Fruit fly (Drosophila melanogaster) whole organism, embryonic: ENCODE data around the gene Lip3.
A peak's percentile ranks its signal among the peaks of the same experiment; 100 is the strongest.

Source experiments
- Adf1 ChIP-seq: fragments of 200-800 bp; sonication (Bioruptor generic); IDR thresholded peaks from 2 replicates; pipeline ENCODE4 v1.3.6; 2022; ENCODE audit warnings: missing biosample characterization, missing genetic modification characterization
- Atf6 ChIP-seq: fragments of 200-800 bp; sonication (Bioruptor generic); IDR thresholded peaks from 2 replicates; pipeline ENCODE4 v1.3.6; 2022; ENCODE audit warnings: missing biosample characterization, missing genetic modification characterization
- CG10274 ChIP-seq: fragments of 200-800 bp; sonication (Bioruptor generic); optimal IDR thresholded peaks from 3 replicates; lab custom pipeline; 2017; ENCODE audit warnings: missing biosample characterization, mild to moderate bottlenecking, missing genetic modification characterization
- CG10321 ChIP-seq: fragments of 200-800 bp; sonication (Bioruptor generic); IDR thresholded peaks from 2 replicates; pipeline ENCODE4 v1.3.6; 2022; ENCODE audit warnings: missing biosample characterization, missing genetic modification characterization
- CG10959 ChIP-seq: fragments of 200-800 bp; sonication (Bioruptor generic); IDR thresholded peaks from 2 replicates; pipeline ENCODE4 v1.3.6; 2022; ENCODE audit warnings: missing biosample characterization, missing genetic modification characterization
- CG11093 ChIP-seq: fragments of 200-800 bp; sonication (Bioruptor generic); IDR thresholded peaks from 3 replicates; pipeline ENCODE4 v1.3.6; 2022; ENCODE audit warnings: missing biosample characterization, missing genetic modification characterization
- CG12155 ChIP-seq: fragments of 200-800 bp; sonication (Bioruptor generic); optimal IDR thresholded peaks from 3 replicates; lab custom pipeline; 2016; ENCODE audit warnings: missing biosample characterization, missing genetic modification characterization
- CG12744 ChIP-seq: fragments of 200-800 bp; sonication (Bioruptor generic); optimal IDR thresholded peaks from 2 replicates; lab custom pipeline; 2016; ENCODE audit warnings: missing biosample characterization, missing genetic modification characterization
- CG12942 ChIP-seq: fragments of 200-800 bp; sonication (Bioruptor generic); optimal IDR thresholded peaks from 3 replicates; lab custom pipeline; 2016; ENCODE audit warnings: missing biosample characterization, missing genetic modification characterization
- CG14014 ChIP-seq: fragments of 200-800 bp; sonication (Bioruptor generic); IDR thresholded peaks from 2 replicates; pipeline ENCODE4 v1.3.6; 2022; ENCODE audit warnings: missing biosample characterization, missing genetic modification characterization
- CG15011 ChIP-seq: fragments of 200-800 bp; sonication (Bioruptor generic); optimal IDR thresholded peaks from 3 replicates; lab custom pipeline; 2018; ENCODE audit warnings: missing biosample characterization, mild to moderate bottlenecking, missing genetic modification characterization
- CG17912 ChIP-seq: fragments of 200-800 bp; sonication (Bioruptor generic); optimal IDR thresholded peaks from 2 replicates; lab custom pipeline; 2018; ENCODE audit warnings: missing biosample characterization, mild to moderate bottlenecking, missing genetic modification characterization
- CG18599 ChIP-seq: fragments of 200-800 bp; sonication (Bioruptor generic); optimal IDR thresholded peaks from 3 replicates; lab custom pipeline; 2017; ENCODE audit warnings: missing biosample characterization, missing genetic modification characterization, mild to moderate bottlenecking, moderate library complexity, missing genetic modification reagents
- CG2199 ChIP-seq: fragments of 200-800 bp; sonication (Bioruptor generic); IDR thresholded peaks from 3 replicates; pipeline ENCODE4 v1.3.6; 2022; ENCODE audit warnings: missing biosample characterization, missing genetic modification characterization
- CG2889 ChIP-seq: fragments of 200-800 bp; sonication (Bioruptor generic); IDR thresholded peaks from 3 replicates; pipeline ENCODE4 v1.3.6; 2022; ENCODE audit warnings: missing biosample characterization, missing genetic modification characterization
- CG3163 ChIP-seq: fragments of 200-800 bp; sonication (Bioruptor generic); optimal IDR thresholded peaks from 3 replicates; lab custom pipeline; 2016; ENCODE audit warnings: missing biosample characterization, missing genetic modification characterization
- CG34376 ChIP-seq: fragments of 200-800 bp; sonication (Bioruptor generic); optimal IDR thresholded peaks from 2 replicates; lab custom pipeline; 2018; ENCODE audit warnings: missing biosample characterization, mild to moderate bottlenecking, missing genetic modification characterization
- CG4282 ChIP-seq: fragments of 200-800 bp; sonication (Bioruptor generic); optimal IDR thresholded peaks from 2 replicates; lab custom pipeline; 2016; ENCODE audit warnings: missing biosample characterization, missing genetic modification characterization
- CG4707 ChIP-seq: fragments of 200-800 bp; sonication (Bioruptor generic); optimal IDR thresholded peaks from 2 replicates; lab custom pipeline; 2018; ENCODE audit warnings: missing biosample characterization, mild to moderate bottlenecking, missing genetic modification characterization, moderate library complexity
- CG4820 ChIP-seq: fragments of 200-800 bp; sonication (Bioruptor generic); optimal IDR thresholded peaks from 3 replicates; lab custom pipeline; 2016; ENCODE audit warnings: missing biosample characterization, missing genetic modification characterization
- CG8359 ChIP-seq: fragments of 200-800 bp; sonication (Bioruptor generic); optimal IDR thresholded peaks from 2 replicates; lab custom pipeline; 2017; ENCODE audit warnings: missing biosample characterization, mild to moderate bottlenecking, missing genetic modification characterization, borderline replicate concordance
- CG9876 ChIP-seq: fragments of 200-800 bp; sonication (Bioruptor generic); optimal IDR thresholded peaks from 2 replicates; lab custom pipeline; 2016; ENCODE audit warnings: missing biosample characterization, missing genetic modification characterization
- CG9932 ChIP-seq: fragments of 200-800 bp; sonication (Bioruptor generic); IDR thresholded peaks from 2 replicates; pipeline ENCODE4 v1.3.6; 2022; ENCODE audit warnings: missing biosample characterization, missing genetic modification characterization
- Camta ChIP-seq: fragments of 200-800 bp; sonication (Bioruptor generic); optimal IDR thresholded peaks from 2 replicates; lab custom pipeline; 2016; ENCODE audit warnings: missing biosample characterization, missing genetic modification characterization
- D19B ChIP-seq: fragments of 200-800 bp; sonication (Bioruptor generic); optimal IDR thresholded peaks from 2 replicates; lab custom pipeline; 2017; ENCODE audit warnings: missing biosample characterization, mild to moderate bottlenecking, missing genetic modification characterization
- Ets97D ChIP-seq: fragments of 200-800 bp; sonication (Bioruptor generic); optimal IDR thresholded peaks from 3 replicates; lab custom pipeline; 2016; ENCODE audit warnings: missing biosample characterization, missing genetic modification characterization
- Fer3 ChIP-seq: fragments of 200-800 bp; sonication (Bioruptor generic); optimal IDR thresholded peaks from 2 replicates; lab custom pipeline; 2018; ENCODE audit warnings: missing biosample characterization, mild to moderate bottlenecking, missing genetic modification characterization, moderate library complexity
- Mrtf ChIP-seq: fragments of 200-800 bp; sonication (Bioruptor generic); IDR thresholded peaks from 3 replicates; pipeline ENCODE4 v1.3.6; 2022; ENCODE audit warnings: missing biosample characterization, missing genetic modification characterization
- NFAT ChIP-seq: fragments of 200-800 bp; sonication (Bioruptor generic); IDR thresholded peaks from 2 replicates; pipeline ENCODE4 v1.3.6; 2022; ENCODE audit warnings: missing biosample characterization, missing genetic modification characterization
- NK7.1 ChIP-seq: fragments of 200-800 bp; sonication (Bioruptor generic); optimal IDR thresholded peaks from 3 replicates; lab custom pipeline; 2016; ENCODE audit warnings: missing biosample characterization, missing genetic modification characterization
- Xrp1 ChIP-seq: fragments of 200-800 bp; sonication (Bioruptor generic); IDR thresholded peaks from 2 replicates; pipeline ENCODE4 v1.3.6; 2022; ENCODE audit warnings: missing biosample characterization, missing genetic modification characterization
- amos ChIP-seq: fragments of 200-800 bp; sonication (Bioruptor generic); IDR thresholded peaks from 2 replicates; pipeline ENCODE4 v1.3.6; 2022; ENCODE audit warnings: missing biosample characterization, missing genetic modification characterization; ENCODE audit not compliant: partially characterized antibody
- az2 ChIP-seq: fragments of 200-800 bp; sonication (Bioruptor generic); optimal IDR thresholded peaks from 3 replicates; lab custom pipeline; 2016; ENCODE audit warnings: missing biosample characterization, missing genetic modification characterization
- bcd ChIP-seq: fragments of 200-800 bp; sonication (Bioruptor generic); optimal IDR thresholded peaks from 2 replicates; lab custom pipeline; 2017; ENCODE audit warnings: missing biosample characterization, mild to moderate bottlenecking, missing genetic modification characterization
- cas ChIP-seq: fragments of 200-800 bp; sonication (Bioruptor generic); IDR thresholded peaks from 2 replicates; pipeline ENCODE4 v1.3.6; 2022; ENCODE audit warnings: missing biosample characterization, missing genetic modification characterization
- caup ChIP-seq: fragments of 200-800 bp; sonication (Bioruptor generic); optimal IDR thresholded peaks from 3 replicates; lab custom pipeline; 2017; ENCODE audit warnings: missing biosample characterization, mild to moderate bottlenecking, missing genetic modification characterization, moderate library complexity; ENCODE audit not compliant: severe bottlenecking
- chn ChIP-seq: fragments of 200-800 bp; sonication (Bioruptor generic); optimal IDR thresholded peaks from 2 replicates; lab custom pipeline; 2016; ENCODE audit warnings: missing biosample characterization, missing genetic modification characterization
- exex ChIP-seq: fragments of 200-800 bp; sonication (Bioruptor generic); optimal IDR thresholded peaks from 4 replicates; lab custom pipeline; 2018; ENCODE audit warnings: missing biosample characterization, mild to moderate bottlenecking, missing genetic modification characterization, moderate library complexity
- eyg ChIP-seq: fragments of 200-800 bp; sonication (Bioruptor generic); optimal IDR thresholded peaks from 3 replicates; lab custom pipeline; 2016; ENCODE audit warnings: missing biosample characterization, missing genetic modification characterization
- fd3F ChIP-seq: fragments of 200-800 bp; sonication (Bioruptor generic); optimal IDR thresholded peaks from 2 replicates; lab custom pipeline; 2018; ENCODE audit warnings: missing biosample characterization, mild to moderate bottlenecking, missing genetic modification characterization, moderate library complexity
- fru ChIP-seq: fragments of >200 bp; optimal IDR thresholded peaks from 2 replicates; lab custom pipeline; 2017
- gem ChIP-seq: fragments of 200-800 bp; sonication (Bioruptor generic); optimal IDR thresholded peaks from 2 replicates; lab custom pipeline; 2019; ENCODE audit warnings: missing biosample characterization, mild to moderate bottlenecking, missing genetic modification characterization, moderate library complexity
- kay ChIP-seq: fragments of 200-800 bp; sonication (Bioruptor generic); optimal IDR thresholded peaks from 2 replicates; lab custom pipeline; 2016; ENCODE audit warnings: missing biosample characterization, missing genetic modification characterization
- nerfin-2 ChIP-seq: fragments of 200-800 bp; sonication (Bioruptor generic); IDR thresholded peaks from 2 replicates; pipeline ENCODE4 v1.3.6; 2022; ENCODE audit warnings: missing biosample characterization, missing genetic modification characterization; ENCODE audit not compliant: partially characterized antibody
- p53 ChIP-seq: fragments of 200-800 bp; sonication (Bioruptor generic); optimal IDR thresholded peaks from 2 replicates; lab custom pipeline; 2016; ENCODE audit warnings: missing biosample characterization, missing genetic modification characterization
- run ChIP-seq: fragments of 200-800 bp; sonication (Bioruptor generic); optimal IDR thresholded peaks from 3 replicates; lab custom pipeline; 2018; ENCODE audit warnings: missing biosample characterization, mild to moderate bottlenecking, missing genetic modification characterization
- shn ChIP-seq: fragments of 200-800 bp; sonication (Bioruptor generic); optimal IDR thresholded peaks from 3 replicates; lab custom pipeline; 2016; ENCODE audit warnings: missing biosample characterization, missing genetic modification characterization
- ssp ChIP-seq: fragments of 200-800 bp; sonication (Bioruptor generic); IDR thresholded peaks from 2 replicates; pipeline ENCODE4 v1.3.6; 2022; ENCODE audit warnings: missing biosample characterization, missing genetic modification characterization
- usp ChIP-seq: fragments of >200 bp; optimal IDR thresholded peaks from 2 replicates; lab custom pipeline; 2017; ENCODE audit warnings: missing biosample characterization, missing genetic modification characterization
- vfl ChIP-seq: fragments of 200-800 bp; sonication (Bioruptor generic); optimal IDR thresholded peaks from 2 replicates; lab custom pipeline; 2016; ENCODE audit warnings: missing biosample characterization, missing genetic modification characterization
- wor ChIP-seq: fragments of 200-800 bp; sonication (Bioruptor generic); IDR thresholded peaks from 2 replicates; pipeline ENCODE4 v1.3.6; 2022; ENCODE audit warnings: missing biosample characterization, missing genetic modification characterization

Gene Lip3

dm6 chr3R:13371840-13372680 lies at the start of gene Lip3, which contains the start of gene CG34309 (continued):
- TF ChIP-seq CG11093 (GFP tag; lab: Robert Waterston, UW) = no peak
- no peak for TF ChIP-seq CG4707 (GFP tag; lab: Kevin White, UChicago)
- TF ChIP-seq CG18599 = peak; percentile 18
- TF ChIP-seq CG12155 (GFP tag; lab: Kevin White, UChicago) = no peak
- TF ChIP-seq vfl (GFP tag; lab: Kevin White, UChicago) = no peak
- no peak for TF ChIP-seq amos (GFP tag; lab: Robert Waterston, UW)
- peak; percentile 83 for TF ChIP-seq exex (tag; lab: Kevin White, UChicago)
- TF ChIP-seq Atf6 (GFP tag; lab: Robert Waterston, UW) = no peak
- TF ChIP-seq CG4820 (GFP tag; lab: Kevin White, UChicago) = no peak
- TF ChIP-seq nerfin-2 (GFP tag; lab: Robert Waterston, UW) = no peak
- TF ChIP-seq Xrp1 (GFP tag; lab: Robert Waterston, UW) = no peak
- no peak for TF ChIP-seq CG8359
- no peak for TF ChIP-seq CG15011
- no peak for TF ChIP-seq Fer3 (tag; lab: Kevin White, UChicago)
- TF ChIP-seq kay = no peak
- TF ChIP-seq CG17912 (GFP tag; lab: Kevin White, UChicago) = no peak
- no peak for TF ChIP-seq cas
- peak; percentile 42 for TF ChIP-seq D19B
- TF ChIP-seq caup = no peak
- TF ChIP-seq usp (GFP tag; lab: Kevin White, UChicago) = no peak
- TF ChIP-seq shn (GFP tag; lab: Kevin White, UChicago) = no peak
- TF ChIP-seq Adf1 = no peak
- no peak for TF ChIP-seq CG14014 (GFP tag; lab: Robert Waterston, UW)
- no peak for TF ChIP-seq Camta (GFP tag; lab: Kevin White, UChicago)
- no peak for TF ChIP-seq fd3F
- TF ChIP-seq run (tag; lab: Kevin White, UChicago) = no peak
- no peak for TF ChIP-seq CG9876 (GFP tag; lab: Kevin White, UChicago)
- no peak for TF ChIP-seq CG4282
- no peak for TF ChIP-seq CG10321 (GFP tag; lab: Robert Waterston, UW)
- no peak for TF ChIP-seq eyg (GFP tag; lab: Kevin White, UChicago)
- TF ChIP-seq CG2199 = no peak
- peak; percentile 39 for TF ChIP-seq gem (tag; lab: Kevin White, UChicago)
- no peak for TF ChIP-seq CG12942 (GFP tag; lab: Kevin White, UChicago)
- TF ChIP-seq chn = no peak
- no peak for TF ChIP-seq CG10274 (GFP tag; lab: Kevin White, UChicago)
- peak; percentile 25 for TF ChIP-seq CG34376
- TF ChIP-seq bcd (GFP tag; lab: Kevin White, UChicago) = no peak
- TF ChIP-seq CG10959 (GFP tag; lab: Robert Waterston, UW) = 0 out of 2 replicates have a peak, but pooled peaks have one; percentile 22
- no peak for TF ChIP-seq fru
- no peak for TF ChIP-seq ssp
- no peak for TF ChIP-seq NK7.1 (GFP tag; lab: Kevin White, UChicago)
- no peak for TF ChIP-seq CG3163 (GFP tag; lab: Kevin White, UChicago)
- no peak for TF ChIP-seq wor
- TF ChIP-seq p53 (GFP tag; lab: Kevin White, UChicago) = no peak
- no peak for TF ChIP-seq NFAT (GFP tag; lab: Robert Waterston, UW)
- no peak for TF ChIP-seq az2 (GFP tag; lab: Kevin White, UChicago)
- TF ChIP-seq CG2889 (GFP tag; lab: Robert Waterston, UW) = no peak
- no peak for TF ChIP-seq Mrtf
- TF ChIP-seq CG12744 = no peak
- TF ChIP-seq CG9932 = no peak
- TF ChIP-seq Ets97D (GFP tag; lab: Kevin White, UChicago) = no peak
